Worm (Caenorhabditis elegans) whole organism, midembryonic: ENCODE results near the gene F54F2.6.

Source experiments
- T22C8.4 ChIP-seq: fragments of 200-800 bp; sonication (Bioruptor generic); IDR thresholded peaks from 2 replicates; pipeline ENCODE4 v1.3.6; 2022; ENCODE audit warnings: missing genetic modification characterization, missing compliant biosample characterization
- cog-1 ChIP-seq: sonication (generic microtip); optimal IDR thresholded peaks from 2 replicates; lab custom pipeline; 2016; ENCODE audit warnings: missing genetic modification characterization, missing compliant biosample characterization
- flt-1 ChIP-seq: fragments of 200-800 bp; sonication (Bioruptor generic); IDR thresholded peaks from 2 replicates; pipeline ENCODE4 v1.3.6; 2022; ENCODE audit warnings: missing genetic modification characterization, missing compliant biosample characterization
- klf-2 ChIP-seq: fragments of 200-800 bp; sonication (Bioruptor generic); conservative IDR thresholded peaks from 2 replicates; pipeline ENCODE4 v1.3.6; 2022; ENCODE audit warnings: missing genetic modification reagents, missing genetic modification characterization, missing compliant biosample characterization
- med-1 ChIP-seq: sonication (generic microtip); optimal IDR thresholded peaks from 2 replicates; lab custom pipeline; 2017; ENCODE audit warnings: missing genetic modification characterization, mild to moderate bottlenecking, missing compliant biosample characterization, antibody characterized with exemption, missing genetic modification reagents; ENCODE audit not compliant: insufficient read depth
- ref-1 ChIP-seq: fragments of 200-800 bp; sonication (Bioruptor generic); conservative IDR thresholded peaks from 2 replicates; pipeline ENCODE4 v1.3.6; 2022; ENCODE audit warnings: missing genetic modification reagents, missing genetic modification characterization, missing compliant biosample characterization
- tab-1 ChIP-seq: fragments of 200-800 bp; sonication (Bioruptor generic); IDR thresholded peaks from 2 replicates; pipeline ENCODE4 v1.3.6; 2022; ENCODE audit warnings: missing genetic modification characterization, missing compliant biosample characterization
- ztf-23 ChIP-seq: fragments of 200-800 bp; sonication (Bioruptor generic); IDR thresholded peaks from 2 replicates; pipeline ENCODE4 v1.3.6; 2022; ENCODE audit warnings: missing genetic modification reagents, missing genetic modification characterization, missing compliant biosample characterization
- ztf-29 ChIP-seq: fragments of 200-800 bp; sonication (Bioruptor generic); IDR thresholded peaks from 2 replicates; pipeline ENCODE4 v1.3.6; 2022; ENCODE audit warnings: missing genetic modification reagents, missing genetic modification characterization, missing compliant biosample characterization

The F54F2.6 gene

ce11 chrIII:8831059-8831750 is 30.7 kb upstream of the F54F2.6 start, which contains the start of gene F44E2.10:
Gene F44E2.10 (minus strand): TSS chrIII:8831109.
- TF ChIP-seq ztf-23 (GFP tag; lab: Robert Waterston, UW) (no peak), T22C8.4 (no peak), klf-2 (GFP tag; lab: Robert Waterston, UW) (no peak), ref-1 (GFP tag; lab: Robert Waterston, UW) (no peak), ztf-29 (GFP tag; lab: Robert Waterston, UW) (no peak), cog-1 (tag; lab: Kevin White, UChicago) (no peak), tab-1 (no peak), flt-1 (GFP tag; lab: Robert Waterston, UW) (no peak), med-1 (GFP tag; lab: Kevin White, UChicago) (no peak)

ce11 chrIII:8829245-8829644 is 28.7 kb upstream of the F54F2.6 start, which contains the start of gene F44E2.3:
Gene F44E2.3 (minus strand): TSS chrIII:8829305.
- TF ChIP-seq klf-2 (GFP tag; lab: Robert Waterston, UW) (no peak), tab-1 (no peak), T22C8.4 (no peak), flt-1 (GFP tag; lab: Robert Waterston, UW) (no peak), cog-1 (tag; lab: Kevin White, UChicago) (no peak), ztf-29 (GFP tag; lab: Robert Waterston, UW) (no peak), ref-1 (GFP tag; lab: Robert Waterston, UW) (no peak)

ce11 chrIII:8827128-8827527 is 26.6 kb upstream of the F54F2.6 start, which contains the start of gene F54F2.9:
Gene F54F2.9 (minus strand): TSS chrIII:8827228.
- TF ChIP-seq tab-1 (no peak), cog-1 (tag; lab: Kevin White, UChicago) (no peak)

ce11 chrIII:8824556-8824955 is 24.1 kb upstream of the F54F2.6 start:
- TF ChIP-seq ztf-23 (GFP tag; lab: Robert Waterston, UW) (no peak), cog-1 (tag; lab: Kevin White, UChicago) (no peak), ztf-29 (GFP tag; lab: Robert Waterston, UW) (no peak), T22C8.4 (no peak), ref-1 (GFP tag; lab: Robert Waterston, UW) (no peak), med-1 (GFP tag; lab: Kevin White, UChicago) (no peak), flt-1 (GFP tag; lab: Robert Waterston, UW) (no peak), klf-2 (GFP tag; lab: Robert Waterston, UW) (no peak), tab-1 (no peak)

- no peak for TF ChIP-seq T22C8.4
- TF ChIP-seq klf-2 (GFP tag; lab: Robert Waterston, UW) = no peak
- no peak for TF ChIP-seq cog-1 (tag; lab: Kevin White, UChicago)
- TF ChIP-seq med-1 (GFP tag; lab: Kevin White, UChicago) = no peak
- no peak for TF ChIP-seq ztf-29 (GFP tag; lab: Robert Waterston, UW)
- TF ChIP-seq flt-1 (GFP tag; lab: Robert Waterston, UW) = no peak
- no peak for TF ChIP-seq tab-1
- no peak for TF ChIP-seq ref-1 (GFP tag; lab: Robert Waterston, UW)
- no peak for TF ChIP-seq ztf-23 (GFP tag; lab: Robert Waterston, UW)
Measured at ce11 chrIII:8818599-8818998, 18.1 kb upstream of the F54F2.6 start, which contains the start of gene pat-2. Gene pat-2 (plus strand): TSS chrIII:8818899.

ce11 chrIII:8815699-8816098 is 15.2 kb upstream of the F54F2.6 start:
- TF ChIP-seq ztf-29 (GFP tag; lab: Robert Waterston, UW) (no peak), T22C8.4 (no peak), ref-1 (GFP tag; lab: Robert Waterston, UW) (no peak), tab-1 (no peak), klf-2 (GFP tag; lab: Robert Waterston, UW) (no peak), ztf-23 (GFP tag; lab: Robert Waterston, UW) (no peak), cog-1 (tag; lab: Kevin White, UChicago) (no peak), flt-1 (GFP tag; lab: Robert Waterston, UW) (no peak), med-1 (GFP tag; lab: Kevin White, UChicago) (no peak)

- no peak for TF ChIP-seq T22C8.4
- no peak for TF ChIP-seq flt-1 (GFP tag; lab: Robert Waterston, UW)
- no peak for TF ChIP-seq med-1 (GFP tag; lab: Kevin White, UChicago)
- TF ChIP-seq ref-1 (GFP tag; lab: Robert Waterston, UW) = no peak
- no peak for TF ChIP-seq klf-2 (GFP tag; lab: Robert Waterston, UW)
- no peak for TF ChIP-seq ztf-23 (GFP tag; lab: Robert Waterston, UW)
- TF ChIP-seq tab-1 = no peak
- TF ChIP-seq ztf-29 (GFP tag; lab: Robert Waterston, UW) = no peak
- TF ChIP-seq cog-1 (tag; lab: Kevin White, UChicago) = no peak
Measured at ce11 chrIII:8811111-8811510, 10.6 kb upstream of the F54F2.6 start.

- TF ChIP-seq cog-1 (tag; lab: Kevin White, UChicago) (peak; percentile 45), T22C8.4 (no peak)
Measured at ce11 chrIII:8809245-8809971, 8.9 kb upstream of the F54F2.6 start, which contains the start of gene prx-19. Gene prx-19 (minus strand): TSS chrIII:8809295.

- no peak for TF ChIP-seq med-1 (GFP tag; lab: Kevin White, UChicago)
- TF ChIP-seq ztf-23 (GFP tag; lab: Robert Waterston, UW) = no peak
- TF ChIP-seq tab-1 = no peak
- no peak for TF ChIP-seq ref-1 (GFP tag; lab: Robert Waterston, UW)
- TF ChIP-seq T22C8.4 = no peak
- TF ChIP-seq cog-1 (tag; lab: Kevin White, UChicago) = no peak
- TF ChIP-seq klf-2 (GFP tag; lab: Robert Waterston, UW) = no peak
- no peak for TF ChIP-seq flt-1 (GFP tag; lab: Robert Waterston, UW)
- TF ChIP-seq ztf-29 (GFP tag; lab: Robert Waterston, UW) = no peak
Measured at ce11 chrIII:8807246-8807645, 6.7 kb upstream of the F54F2.6 start, which contains the start of gene F54F2.7. Gene F54F2.7 (minus strand): TSS chrIII:8807346.
